Worm (Caenorhabditis elegans) whole organism, L4/young adult: Measurements from ENCODE around the gene clec-136.

Source experiments
- W03F9.2 ChIP-seq: fragments of 150-350 bp; optimal IDR thresholded peaks from 2 replicates; lab custom pipeline; 2014; ENCODE audit warnings: missing biosample characterization, missing genetic modification characterization
- dao-5 ChIP-seq: sonication (generic microtip); optimal IDR thresholded peaks from 2 replicates; lab custom pipeline; 2016; ENCODE audit warnings: missing genotype, missing genetic modification characterization, moderate library complexity, missing compliant biosample characterization
- him-1 ChIP-seq: sonication (generic microtip); optimal IDR thresholded peaks from 2 replicates; lab custom pipeline; 2016; ENCODE audit warnings: missing genotype, missing genetic modification reagents, missing genetic modification characterization, missing compliant biosample characterization

- TF ChIP-seq W03F9.2 (no peak), dao-5 (tag; lab: Kevin White, UChicago) (no peak), him-1 (tag; lab: Kevin White, UChicago) (no peak)
Measured at ce11 chrII:4638891-4639290, 22.5 kb upstream of the clec-136 start.
